Fruit fly (Drosophila melanogaster) whole organism, embryonic: ENCODE results near the gene CG15923.

ENCODE experiments used
- Adf1 ChIP-seq: fragments of 200-800 bp; sonication (Bioruptor generic); IDR thresholded peaks from 2 replicates; pipeline ENCODE4 v1.3.6; 2022; ENCODE audit warnings: missing biosample characterization, missing genetic modification characterization
- CG11398 ChIP-seq: fragments of 200-800 bp; sonication (Bioruptor generic); optimal IDR thresholded peaks from 2 replicates; lab custom pipeline; 2016; ENCODE audit warnings: missing biosample characterization, missing genetic modification characterization
- CG12236 ChIP-seq: fragments of 200-800 bp; sonication (Bioruptor generic); optimal IDR thresholded peaks from 2 replicates; lab custom pipeline; 2016; ENCODE audit warnings: missing biosample characterization, missing genetic modification characterization
- CG12659 ChIP-seq: fragments of 200-800 bp; sonication (Bioruptor generic); optimal IDR thresholded peaks from 3 replicates; lab custom pipeline; 2017; ENCODE audit warnings: mild to moderate bottlenecking, missing biosample characterization, missing genetic modification reagents, missing genetic modification characterization
- CG14050 ChIP-seq: fragments of 200-800 bp; sonication (Bioruptor generic); IDR thresholded peaks from 3 replicates; pipeline ENCODE4 v1.3.6; 2022; ENCODE audit warnings: missing biosample characterization, missing genetic modification characterization
- CG14441 ChIP-seq: fragments of 200-800 bp; sonication (Bioruptor generic); IDR thresholded peaks from 2 replicates; pipeline ENCODE4 v1.3.6; 2022; ENCODE audit warnings: missing biosample characterization, missing genetic modification characterization
- CG14710 ChIP-seq: fragments of 200-800 bp; sonication (Bioruptor generic); optimal IDR thresholded peaks from 3 replicates; lab custom pipeline; 2019; ENCODE audit warnings: missing biosample characterization, mild to moderate bottlenecking, missing genetic modification characterization, moderate library complexity
- CG1529 ChIP-seq: fragments of 200-800 bp; sonication (Bioruptor generic); optimal IDR thresholded peaks from 3 replicates; lab custom pipeline; 2018; ENCODE audit warnings: missing biosample characterization, missing genetic modification characterization
- CG1647 ChIP-seq: fragments of 200-800 bp; sonication (Bioruptor generic); optimal IDR thresholded peaks from 3 replicates; lab custom pipeline; 2016; ENCODE audit warnings: missing biosample characterization, missing genetic modification characterization
- CG17359 ChIP-seq: fragments of 200-800 bp; sonication (Bioruptor generic); optimal IDR thresholded peaks from 3 replicates; lab custom pipeline; 2018; ENCODE audit warnings: missing biosample characterization, mild to moderate bottlenecking, missing genetic modification characterization, moderate library complexity
- CG18599 ChIP-seq: fragments of 200-800 bp; sonication (Bioruptor generic); optimal IDR thresholded peaks from 3 replicates; lab custom pipeline; 2017; ENCODE audit warnings: missing biosample characterization, missing genetic modification characterization, mild to moderate bottlenecking, moderate library complexity, missing genetic modification reagents
- CG30403 ChIP-seq: fragments of 200-800 bp; sonication (Bioruptor generic); optimal IDR thresholded peaks from 3 replicates; lab custom pipeline; 2016; ENCODE audit warnings: missing biosample characterization, missing genetic modification characterization
- CG3995 ChIP-seq: fragments of 200-800 bp; sonication (Bioruptor generic); optimal IDR thresholded peaks from 3 replicates; lab custom pipeline; 2016; ENCODE audit warnings: missing biosample characterization, missing genetic modification characterization
- CG4404 ChIP-seq: fragments of 200-800 bp; sonication (Bioruptor generic); IDR thresholded peaks from 2 replicates; pipeline ENCODE4 v1.3.6; 2022; ENCODE audit warnings: missing biosample characterization, missing genetic modification characterization
- CG4707 ChIP-seq: fragments of 200-800 bp; sonication (Bioruptor generic); optimal IDR thresholded peaks from 2 replicates; lab custom pipeline; 2018; ENCODE audit warnings: missing biosample characterization, mild to moderate bottlenecking, missing genetic modification characterization, moderate library complexity
- CG5180 ChIP-seq: fragments of 200-800 bp; sonication (Bioruptor generic); optimal IDR thresholded peaks from 3 replicates; lab custom pipeline; 2017; ENCODE audit warnings: missing biosample characterization, missing genetic modification characterization, mild to moderate bottlenecking, moderate library complexity, missing genetic modification reagents
- CG5245 ChIP-seq: fragments of 200-800 bp; sonication (Bioruptor generic); optimal IDR thresholded peaks from 3 replicates; lab custom pipeline; 2016; ENCODE audit warnings: missing biosample characterization, missing genetic modification characterization
- CG9727 ChIP-seq: fragments of 200-800 bp; sonication (Bioruptor generic); optimal IDR thresholded peaks from 3 replicates; lab custom pipeline; 2017; ENCODE audit warnings: missing biosample characterization, mild to moderate bottlenecking, missing genetic modification characterization
- CrebB ChIP-seq: fragments of 200-800 bp; sonication (Bioruptor generic); optimal IDR thresholded peaks from 3 replicates; lab custom pipeline; 2018; ENCODE audit warnings: missing biosample characterization, mild to moderate bottlenecking, missing genetic modification characterization
- Dad ChIP-seq: fragments of 200-800 bp; sonication (Bioruptor generic); optimal IDR thresholded peaks from 3 replicates; lab custom pipeline; 2016; ENCODE audit warnings: missing biosample characterization, missing genetic modification characterization
- Elba2 ChIP-seq: fragments of 200-800 bp; sonication (Bioruptor generic); optimal IDR thresholded peaks from 3 replicates; lab custom pipeline; 2016; ENCODE audit warnings: missing biosample characterization, missing genetic modification characterization
- Ets65A ChIP-seq: fragments of 200-800 bp; sonication (Bioruptor generic); peaks from one replicate; lab custom pipeline; 2016; ENCODE audit warnings: missing biosample characterization, missing genetic modification characterization
- Fer2 ChIP-seq: fragments of 200-800 bp; sonication (Bioruptor generic); optimal IDR thresholded peaks from 2 replicates; lab custom pipeline; 2018; ENCODE audit warnings: missing biosample characterization, mild to moderate bottlenecking, missing genetic modification characterization, moderate library complexity
- Hmr ChIP-seq: fragments of 200-800 bp; sonication (Bioruptor generic); optimal IDR thresholded peaks from 3 replicates; lab custom pipeline; 2017; ENCODE audit warnings: mild to moderate bottlenecking, missing biosample characterization, missing genetic modification reagents, missing genetic modification characterization
- Hr3 ChIP-seq: fragments of 200-800 bp; sonication (Bioruptor generic); optimal IDR thresholded peaks from 3 replicates; lab custom pipeline; 2016; ENCODE audit warnings: missing biosample characterization, missing genetic modification characterization
- Hr39 ChIP-seq: fragments of >200 bp; optimal IDR thresholded peaks from 2 replicates; lab custom pipeline; 2017
- Hsf ChIP-seq: fragments of 200-800 bp; sonication (Bioruptor generic); optimal IDR thresholded peaks from 3 replicates; lab custom pipeline; 2016; ENCODE audit warnings: missing biosample characterization, missing genetic modification characterization
- Lhr ChIP-seq: fragments of 200-800 bp; sonication (Bioruptor generic); optimal IDR thresholded peaks from 3 replicates; lab custom pipeline; 2017; ENCODE audit warnings: mild to moderate bottlenecking, missing biosample characterization, missing genetic modification reagents, missing genetic modification characterization
- Lim3 ChIP-seq: fragments of 200-800 bp; sonication (Bioruptor generic); IDR thresholded peaks from 2 replicates; pipeline ENCODE4 v1.3.6; 2022; ENCODE audit warnings: missing biosample characterization, missing genetic modification characterization
- Med ChIP-seq: fragments of 200-800 bp; sonication (Bioruptor generic); peaks from one replicate; lab custom pipeline; 2016; ENCODE audit warnings: missing biosample characterization, missing genetic modification characterization, mild to moderate bottlenecking, inconsistent platforms, moderate library complexity
- NFAT ChIP-seq: fragments of 200-800 bp; sonication (Bioruptor generic); IDR thresholded peaks from 2 replicates; pipeline ENCODE4 v1.3.6; 2022; ENCODE audit warnings: missing biosample characterization, missing genetic modification characterization
- Spps ChIP-seq: fragments of 200-800 bp; sonication (Bioruptor generic); optimal IDR thresholded peaks from 2 replicates; lab custom pipeline; 2018; ENCODE audit warnings: missing biosample characterization, mild to moderate bottlenecking, missing genetic modification characterization
- br ChIP-seq: fragments of >200 bp; optimal IDR thresholded peaks from 2 replicates; lab custom pipeline; 2017
- cas ChIP-seq: fragments of 200-800 bp; sonication (Bioruptor generic); IDR thresholded peaks from 2 replicates; pipeline ENCODE4 v1.3.6; 2022; ENCODE audit warnings: missing biosample characterization, missing genetic modification characterization
- caup ChIP-seq: fragments of 200-800 bp; sonication (Bioruptor generic); optimal IDR thresholded peaks from 3 replicates; lab custom pipeline; 2017; ENCODE audit warnings: missing biosample characterization, mild to moderate bottlenecking, missing genetic modification characterization, moderate library complexity; ENCODE audit not compliant: severe bottlenecking
- gcm2 ChIP-seq: fragments of 200-800 bp; sonication (Bioruptor generic); optimal IDR thresholded peaks from 2 replicates; lab custom pipeline; 2016; ENCODE audit warnings: missing biosample characterization, missing genetic modification characterization
- hb ChIP-seq: fragments of 200-800 bp; sonication (Bioruptor generic); IDR thresholded peaks from 3 replicates; pipeline ENCODE4 v1.3.6; 2022; ENCODE audit warnings: missing biosample characterization, missing genetic modification characterization; ENCODE audit not compliant: partially characterized antibody
- hbn ChIP-seq: fragments of 200-800 bp; sonication (Bioruptor generic); IDR thresholded peaks from 2 replicates; pipeline ENCODE4 v1.3.6; 2022; ENCODE audit warnings: missing biosample characterization, missing genetic modification characterization; ENCODE audit not compliant: partially characterized antibody
- hth ChIP-seq: fragments of >200 bp; optimal IDR thresholded peaks from 2 replicates; lab custom pipeline; 2017; ENCODE audit warnings: inconsistent platforms
- jing ChIP-seq: fragments of 200-800 bp; sonication (Bioruptor generic); optimal IDR thresholded peaks from 2 replicates; lab custom pipeline; 2018; ENCODE audit warnings: missing biosample characterization, mild to moderate bottlenecking, missing genetic modification characterization
- jumu ChIP-seq: fragments of 200-800 bp; sonication (Bioruptor generic); optimal IDR thresholded peaks from 3 replicates; lab custom pipeline; 2016; ENCODE audit warnings: missing biosample characterization, missing genetic modification characterization
- klu ChIP-seq: fragments of 200-800 bp; sonication (Bioruptor generic); IDR thresholded peaks from 2 replicates; pipeline ENCODE4 v1.3.6; 2022; ENCODE audit warnings: missing biosample characterization, missing genetic modification characterization
- maf-S ChIP-seq: fragments of 200-800 bp; sonication (Bioruptor generic); optimal IDR thresholded peaks from 2 replicates; lab custom pipeline; 2016; ENCODE audit warnings: missing biosample characterization, missing genetic modification characterization
- nau ChIP-seq: fragments of 200-800 bp; sonication (Bioruptor generic); optimal IDR thresholded peaks from 3 replicates; lab custom pipeline; 2017; ENCODE audit warnings: missing biosample characterization, mild to moderate bottlenecking, missing genetic modification characterization, missing genetic modification reagents
- schlank ChIP-seq: fragments of 200-800 bp; sonication (Bioruptor generic); optimal IDR thresholded peaks from 2 replicates; lab custom pipeline; 2018; ENCODE audit warnings: missing biosample characterization, mild to moderate bottlenecking, missing genetic modification characterization
- sob ChIP-seq: fragments of 200-800 bp; sonication (Bioruptor generic); IDR thresholded peaks from 2 replicates; pipeline ENCODE4 v1.3.6; 2022; ENCODE audit warnings: missing biosample characterization, missing genetic modification characterization
- sqz ChIP-seq: fragments of 200-800 bp; sonication (Bioruptor generic); optimal IDR thresholded peaks from 3 replicates; lab custom pipeline; 2018; ENCODE audit warnings: missing biosample characterization, mild to moderate bottlenecking, missing genetic modification characterization
- stc ChIP-seq: fragments of 200-800 bp; sonication (Bioruptor generic); IDR thresholded peaks from 2 replicates; pipeline ENCODE4 v1.3.6; 2022; ENCODE audit warnings: missing biosample characterization, missing genetic modification characterization
- tx ChIP-seq: fragments of 200-800 bp; sonication (Bioruptor generic); optimal IDR thresholded peaks from 2 replicates; lab custom pipeline; 2016; ENCODE audit warnings: missing biosample characterization, missing genetic modification characterization
- unpg ChIP-seq: fragments of 200-800 bp; sonication (Bioruptor generic); optimal IDR thresholded peaks from 3 replicates; lab custom pipeline; 2018; ENCODE audit warnings: missing biosample characterization, mild to moderate bottlenecking, missing genetic modification characterization, moderate library complexity
- vvl ChIP-seq: fragments of 200-800 bp; sonication (Bioruptor generic); IDR thresholded peaks from 2 replicates; pipeline ENCODE4 v1.3.6; 2022; ENCODE audit warnings: missing biosample characterization, missing genetic modification characterization
- wek ChIP-seq: fragments of 200-800 bp; sonication (Bioruptor generic); optimal IDR thresholded peaks from 3 replicates; lab custom pipeline; 2018; ENCODE audit warnings: missing biosample characterization, mild to moderate bottlenecking, missing genetic modification characterization, moderate library complexity

CG15923 gene

dm6 chr3R:20633984-20634446, 17.3 kb upstream of the CG15923 start (continued):
- TF ChIP-seq br (lab: Kevin White, UChicago) (no peak), klu (peak; percentile 48; the same call in 1 of the 2 replicates), NFAT (GFP tag; lab: Robert Waterston, UW) (peak; percentile 42; the same call in 1 of the 2 replicates), CG11398 (GFP tag; lab: Kevin White, UChicago) (peak; percentile 43), Fer2 (tag; lab: Kevin White, UChicago) (no peak), jing (GFP tag; lab: Kevin White, UChicago) (peak; percentile 32), CG5245 (peak; percentile 66), stc (GFP tag; lab: Robert Waterston, UW) (peak; percentile 54), CG14050 (no peak), hbn (GFP tag; lab: Robert Waterston, UW) (no peak), gcm2 (GFP tag; lab: Kevin White, UChicago) (no peak), CG14441 (GFP tag; lab: Robert Waterston, UW) (peak; percentile 71), hb (GFP tag; lab: Robert Waterston, UW) (no peak), CG17359 (tag; lab: Kevin White, UChicago) (no peak), Med (GFP tag; lab: Kevin White, UChicago) (peak; percentile 95), CG3995 (GFP tag; lab: Kevin White, UChicago) (peak; percentile 41), Dad (GFP tag; lab: Kevin White, UChicago) (peak; percentile 61), CG1647 (GFP tag; lab: Kevin White, UChicago) (no peak), Adf1 (GFP tag; lab: Robert Waterston, UW) (peak; percentile 23), Spps (tag; lab: Kevin White, UChicago) (peak; percentile 31), Hmr (GFP tag; lab: Kevin White, UChicago) (no peak), Ets65A (peak; percentile 93), CrebB (tag; lab: Kevin White, UChicago) (peak; percentile 77), Hr39 (no peak), CG12659 (GFP tag; lab: Kevin White, UChicago) (no peak), CG9727 (GFP tag; lab: Kevin White, UChicago) (no peak), jumu (GFP tag; lab: Kevin White, UChicago) (peak; percentile 69), sob (peak; percentile 73), caup (no peak), CG30403 (peak; percentile 79), Lim3 (GFP tag; lab: Robert Waterston, UW) (no peak), cas (GFP tag; lab: Robert Waterston, UW) (peak; percentile 24; the same call in 1 of the 2 replicates), CG5180 (GFP tag; lab: Kevin White, UChicago) (no peak), tx (GFP tag; lab: Kevin White, UChicago) (peak; percentile 71), maf-S (peak; percentile 85), nau (GFP tag; lab: Kevin White, UChicago) (no peak), wek (no peak), CG4707 (GFP tag; lab: Kevin White, UChicago) (no peak), unpg (GFP tag; lab: Kevin White, UChicago) (no peak), schlank (peak; percentile 60), CG1529 (GFP tag; lab: Kevin White, UChicago) (no peak), sqz (GFP tag; lab: Kevin White, UChicago) (no peak), hth (lab: Kevin White, UChicago) (no peak), CG18599 (no peak), Lhr (GFP tag; lab: Kevin White, UChicago) (no peak), CG14710 (no peak), CG12236 (GFP tag; lab: Kevin White, UChicago) (no peak), Hr3 (GFP tag; lab: Kevin White, UChicago) (peak; percentile 66), CG4404 (GFP tag; lab: Robert Waterston, UW) (peak; percentile 43; the same call in 1 of the 2 replicates), Elba2 (GFP tag; lab: Kevin White, UChicago) (no peak), vvl (GFP tag; lab: Robert Waterston, UW) (peak; percentile 63; the same call in 1 of the 2 replicates), Hsf (GFP tag; lab: Kevin White, UChicago) (peak; percentile 68)
